Fruit fly (Drosophila melanogaster): Measurements from ENCODE around the gene Klp31E.

Klp31E gene

DNA sequence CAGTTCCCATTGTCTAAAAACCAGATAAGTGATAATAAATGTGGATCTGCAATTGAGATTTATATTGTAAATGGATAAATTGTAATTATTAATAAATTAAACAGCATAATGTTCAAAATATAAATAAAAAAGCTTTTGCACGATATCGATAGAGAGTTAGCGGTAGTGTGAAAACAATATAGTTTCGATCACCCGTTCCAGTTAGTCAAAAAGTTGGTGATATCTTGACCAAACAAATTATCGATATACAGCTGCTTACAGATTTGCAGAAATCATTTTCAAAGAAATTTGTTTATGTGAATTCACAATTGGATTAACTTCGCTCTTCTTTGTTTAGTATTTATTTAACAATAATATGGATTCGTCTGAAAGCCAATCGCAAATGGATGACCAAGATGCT, 25.4 kb downstream of the Klp31E start, which contains the start of gene Nse4:
TSS of gene Nse4 (plus strand) at position 267 of the 400 bp plus-strand sequence.
- TF ChIP-seq Dll (GFP tag; IDR thresholded peaks at IDR 0.05; ENCODE audit: partially characterized antibody), result peak; percentile 77
- TF ChIP-seq zen2 (GFP tag; IDR thresholded peaks at IDR 0.05; ENCODE audit: partially characterized antibody), result peak; percentile 77
- no peak for TF ChIP-seq CG11723 (GFP tag; optimal IDR thresholded peaks at IDR 0.05)
- TF ChIP-seq Ravus (GFP tag; IDR thresholded peaks at IDR 0.05), result no peak
- peak; percentile 93 for TF ChIP-seq Dref (GFP tag; IDR thresholded peaks at IDR 0.05)
- no peak for TF ChIP-seq stc (GFP tag; IDR thresholded peaks at IDR 0.05)
- TF ChIP-seq ap (GFP tag; IDR thresholded peaks at IDR 0.05), result no peak
- no peak for TF ChIP-seq slp2 (GFP tag; optimal IDR thresholded peaks at IDR 0.05)
- peak; percentile 31 for TF ChIP-seq CG10267 (tag; optimal IDR thresholded peaks at IDR 0.05)
- TF ChIP-seq Hr78 (GFP tag; optimal IDR thresholded peaks at IDR 0.05), result no peak
- TF ChIP-seq slbo (GFP tag; IDR thresholded peaks at IDR 0.05), result no peak
- TF ChIP-seq Dek (tag; optimal IDR thresholded peaks at IDR 0.05), result no peak
- no peak for TF ChIP-seq pb (GFP tag; optimal IDR thresholded peaks at IDR 0.05)
- no peak for TF ChIP-seq CG10979 (tag; optimal IDR thresholded peaks at IDR 0.05)
- no peak for TF ChIP-seq Gsc (GFP tag; IDR thresholded peaks at IDR 0.05)
- TF ChIP-seq peb (GFP tag; IDR thresholded peaks at IDR 0.05), result no peak
- no peak for TF ChIP-seq CG17568 (GFP tag; optimal IDR thresholded peaks at IDR 0.05)
- TF ChIP-seq CG3726 (GFP tag; IDR thresholded peaks at IDR 0.05), result no peak
- no peak for TF ChIP-seq lov (optimal IDR thresholded peaks at IDR 0.05)
- TF ChIP-seq lov (GFP tag; IDR thresholded peaks at IDR 0.05), result no peak
- TF ChIP-seq pho (GFP tag; optimal IDR thresholded peaks at IDR 0.05), result no peak
- no peak for TF ChIP-seq nau (GFP tag; optimal IDR thresholded peaks at IDR 0.05)
- no peak for TF ChIP-seq usp (GFP tag; optimal IDR thresholded peaks at IDR 0.05)
- TF ChIP-seq BtbVII (GFP tag; optimal IDR thresholded peaks at IDR 0.05), result no peak
- no peak for TF ChIP-seq CG10565 (GFP tag; optimal IDR thresholded peaks at IDR 0.05)
- no peak for TF ChIP-seq wdn (GFP tag; IDR thresholded peaks at IDR 0.05)
- TF ChIP-seq CG11695 (GFP tag; IDR thresholded peaks at IDR 0.05), result no peak
- no peak for TF ChIP-seq CG18262 (tag; optimal IDR thresholded peaks at IDR 0.05)
- peak; percentile 97 for TF ChIP-seq CG30020 (tag; optimal IDR thresholded peaks at IDR 0.05)
- no peak for TF ChIP-seq unpg (GFP tag; optimal IDR thresholded peaks at IDR 0.05)
- no peak for TF ChIP-seq H2.0 (GFP tag; IDR thresholded peaks at IDR 0.05)
- TF ChIP-seq Nf-YC (tag; optimal IDR thresholded peaks at IDR 0.05), result no peak
- TF ChIP-seq Xrp1 (GFP tag; IDR thresholded peaks at IDR 0.05), result no peak
- TF ChIP-seq CG4820 (GFP tag; optimal IDR thresholded peaks at IDR 0.05), result no peak
- no peak for TF ChIP-seq esg (GFP tag; conservative IDR thresholded peaks at IDR 0.05)
- TF ChIP-seq hth (optimal IDR thresholded peaks at IDR 0.05), result no peak
- peak; percentile 82 for TF ChIP-seq CG16813 (GFP tag; IDR thresholded peaks at IDR 0.05; ENCODE audit: partially characterized antibody)
- no peak for TF ChIP-seq luna (GFP tag; optimal IDR thresholded peaks at IDR 0.05)
- peak; percentile 65 for TF ChIP-seq CG12659 (GFP tag; optimal IDR thresholded peaks at IDR 0.05)
- TF ChIP-seq dati (GFP tag; IDR thresholded peaks at IDR 0.05), result no peak
- TF ChIP-seq mld (GFP tag; IDR thresholded peaks at IDR 0.05; ENCODE audit: partially characterized antibody), result peak; percentile 80; the same call in 2 of the 3 replicates
- peak; percentile 79; the same call in 2 of the 3 replicates for TF ChIP-seq hb (GFP tag; IDR thresholded peaks at IDR 0.05; ENCODE audit: partially characterized antibody)
- TF ChIP-seq dmrt99B (tag; optimal IDR thresholded peaks at IDR 0.05), result no peak
- TF ChIP-seq Elba2 (GFP tag; optimal IDR thresholded peaks at IDR 0.05), result no peak
- no peak for TF ChIP-seq zfh1 (GFP tag; IDR thresholded peaks at IDR 0.05)
- TF ChIP-seq CG15269 (tag; optimal IDR thresholded peaks at IDR 0.05), result no peak
- no peak for TF ChIP-seq CG9817 (tag; optimal IDR thresholded peaks at IDR 0.05)
- no peak for TF ChIP-seq ac (GFP tag; optimal IDR thresholded peaks at IDR 0.05)
- TF ChIP-seq CG14860 (GFP tag; IDR thresholded peaks at IDR 0.05; ENCODE audit: partially characterized antibody), result peak; percentile 93
- TF ChIP-seq CG2199 (GFP tag; IDR thresholded peaks at IDR 0.05), result no peak
- TF ChIP-seq CG32532 (GFP tag; IDR thresholded peaks at IDR 0.05), result no peak
- TF ChIP-seq CG32772 (GFP tag; IDR thresholded peaks at IDR 0.05), result no peak

Measured in whole organism, embryonic.